Fruit fly (Drosophila melanogaster): Measurements from ENCODE around the gene CG17264.
A peak's percentile ranks its signal among the peaks of the same experiment; 100 is the strongest.

CG17264 gene

DNA sequence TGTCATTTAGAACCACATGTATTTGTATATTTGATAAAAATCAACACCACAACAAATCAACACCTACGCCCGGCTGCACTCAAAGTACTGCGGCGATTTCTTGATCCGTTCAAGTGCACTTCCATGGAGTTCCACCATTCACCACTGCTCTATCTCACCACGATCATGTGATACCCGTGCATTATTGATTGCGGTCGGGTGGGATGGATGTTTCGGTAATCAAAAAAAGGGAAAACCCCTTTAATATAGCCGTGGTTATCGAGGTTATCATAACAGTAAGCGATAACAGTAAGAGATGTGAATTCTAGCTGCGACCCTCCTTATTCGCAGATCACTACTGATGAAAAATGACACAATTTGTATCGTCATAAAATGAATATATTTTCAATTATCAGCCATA lies at the start of gene CG17264, which contains the start of gene CG17224:
Gene CG17264 (plus strand): TSS at position 297 of the 400 bp plus-strand sequence.
Gene CG17224 (minus strand): TSS at position 97 of the 400 bp plus-strand sequence.
- TF ChIP-seq CG17801 (GFP tag; optimal IDR thresholded peaks at IDR 0.05; ENCODE audit: partially characterized antibody): peak; percentile 23

DNA sequence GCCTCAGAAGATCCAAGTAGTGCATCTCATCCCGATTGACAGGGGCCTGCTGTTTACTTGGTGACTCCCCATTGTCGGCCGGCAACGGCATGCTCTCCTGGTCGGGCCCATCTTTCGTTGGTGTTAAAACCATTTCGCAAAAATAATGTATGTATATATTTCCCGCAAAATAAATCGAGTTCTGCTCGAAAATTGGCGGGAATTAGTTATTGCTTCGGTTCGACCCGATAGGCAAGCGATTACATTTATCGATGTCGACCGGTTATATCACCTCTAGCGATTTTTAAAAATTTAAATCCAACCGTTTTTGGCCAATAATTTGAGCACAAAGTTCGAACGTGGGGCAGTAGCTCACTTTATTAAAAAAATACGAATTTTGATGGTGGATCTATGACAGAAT lies 48.9 kb upstream of the CG17264 start, which contains the start of gene Ts:
Gene Ts (minus strand): TSS at position 201 of the 400 bp plus-strand sequence.
- TF ChIP-seq CG17801 (GFP tag; optimal IDR thresholded peaks at IDR 0.05; ENCODE audit: partially characterized antibody): no peak

DNA sequence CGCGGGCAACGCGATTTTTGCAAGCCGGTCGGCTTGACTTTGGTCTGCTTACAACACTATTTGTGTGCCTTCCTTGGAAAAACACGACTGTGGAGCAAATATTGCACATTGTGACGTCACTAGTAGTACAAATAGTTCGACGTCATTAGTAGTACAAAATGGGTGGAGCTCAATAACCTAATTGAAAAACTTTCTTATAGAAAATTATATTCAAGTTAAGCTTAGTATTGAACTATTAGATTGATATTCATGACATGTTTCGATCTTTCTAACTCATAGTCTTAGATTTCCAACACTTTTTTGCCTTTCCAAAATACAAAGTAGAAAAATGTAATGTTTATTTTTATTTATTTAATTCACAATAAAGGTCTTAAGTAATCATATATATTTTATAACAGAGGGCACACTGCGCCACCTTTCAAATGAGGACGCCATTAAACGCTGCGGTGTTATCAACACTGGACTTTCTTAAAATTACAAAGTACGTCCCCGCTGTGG lies 45.8 kb upstream of the CG17264 start, which contains the start of the genes Rrp1 and gammaTub23C:
Gene Rrp1 (minus strand): TSS at position 70 of the 498 bp plus-strand sequence.
Gene gammaTub23C (plus strand): TSS at position 453 of the 498 bp plus-strand sequence.
- peak; percentile 82 for TF ChIP-seq CG17801 (GFP tag; optimal IDR thresholded peaks at IDR 0.05; ENCODE audit: partially characterized antibody)

DNA sequence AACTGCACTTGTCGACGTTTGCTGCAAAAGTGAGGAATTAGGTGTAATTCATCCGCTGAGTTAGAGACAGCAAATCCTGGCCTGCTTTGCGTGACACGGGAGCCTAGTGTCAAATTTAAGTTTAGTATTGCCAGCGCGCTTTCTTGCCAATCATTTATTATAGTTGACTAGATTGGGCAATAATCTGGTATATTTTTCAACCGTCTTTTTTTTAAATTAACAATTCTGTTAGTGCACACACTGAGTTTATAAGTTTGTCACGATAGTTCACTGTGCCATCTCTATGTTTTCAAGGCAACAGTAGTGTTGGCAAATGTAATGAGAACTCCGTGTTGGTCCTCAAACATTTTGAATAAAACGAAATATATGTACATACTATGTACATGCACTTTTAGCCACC lies 41.5 kb upstream of the CG17264 start, which contains the start of the genes CG9641 and CG3165:
Gene CG9641 (minus strand): TSS at position 34 of the 400 bp plus-strand sequence.
Gene CG3165 (plus strand): TSS at position 294 of the 400 bp plus-strand sequence.
- TF ChIP-seq CG17801 (GFP tag; optimal IDR thresholded peaks at IDR 0.05; ENCODE audit: partially characterized antibody): peak; percentile 74

DNA sequence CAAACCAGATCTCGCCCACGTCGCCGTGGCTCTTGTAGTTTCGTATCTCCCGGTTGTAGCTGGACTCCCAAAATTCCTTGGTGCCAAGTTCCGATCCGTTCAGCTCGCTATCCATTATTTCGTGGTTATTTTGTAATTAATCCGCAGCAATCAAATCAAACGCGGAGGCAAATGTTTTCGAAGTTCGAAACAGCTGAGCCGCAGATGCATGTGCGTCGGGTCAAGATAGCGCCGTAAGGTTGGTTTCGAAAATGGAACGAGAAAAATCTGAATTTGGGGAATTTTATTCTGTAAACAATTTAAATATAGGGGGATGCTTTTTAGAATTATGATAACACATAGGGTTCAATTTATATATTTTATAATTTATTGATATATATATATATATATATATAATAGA lies 39.2 kb upstream of the CG17264 start, which contains the start of gene CG9643:
Gene CG9643 (minus strand): TSS at position 198 of the 400 bp plus-strand sequence.
- no peak for TF ChIP-seq CG17801 (GFP tag; optimal IDR thresholded peaks at IDR 0.05; ENCODE audit: partially characterized antibody)

DNA sequence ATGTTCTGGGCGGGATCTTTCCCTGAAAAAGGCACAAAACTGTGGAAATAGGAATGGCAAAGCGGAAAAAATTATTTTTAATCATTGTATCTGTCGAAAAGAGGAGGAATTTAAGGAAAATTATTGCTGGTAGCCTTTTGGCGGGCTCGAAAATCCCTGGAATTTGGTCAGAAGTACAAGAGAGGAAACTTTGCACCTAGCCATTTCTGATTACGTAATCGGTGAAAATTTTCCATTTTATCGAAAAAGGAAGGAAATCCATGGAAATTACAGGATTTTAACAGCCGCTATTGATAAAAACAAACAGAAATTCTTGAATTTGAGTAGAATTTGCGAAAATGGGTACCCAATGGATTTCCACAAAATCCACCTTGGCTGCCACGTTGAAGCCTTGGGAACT lies 31.5 kb upstream of the CG17264 start:
- no peak for TF ChIP-seq CG17801 (GFP tag; optimal IDR thresholded peaks at IDR 0.05; ENCODE audit: partially characterized antibody)

DNA sequence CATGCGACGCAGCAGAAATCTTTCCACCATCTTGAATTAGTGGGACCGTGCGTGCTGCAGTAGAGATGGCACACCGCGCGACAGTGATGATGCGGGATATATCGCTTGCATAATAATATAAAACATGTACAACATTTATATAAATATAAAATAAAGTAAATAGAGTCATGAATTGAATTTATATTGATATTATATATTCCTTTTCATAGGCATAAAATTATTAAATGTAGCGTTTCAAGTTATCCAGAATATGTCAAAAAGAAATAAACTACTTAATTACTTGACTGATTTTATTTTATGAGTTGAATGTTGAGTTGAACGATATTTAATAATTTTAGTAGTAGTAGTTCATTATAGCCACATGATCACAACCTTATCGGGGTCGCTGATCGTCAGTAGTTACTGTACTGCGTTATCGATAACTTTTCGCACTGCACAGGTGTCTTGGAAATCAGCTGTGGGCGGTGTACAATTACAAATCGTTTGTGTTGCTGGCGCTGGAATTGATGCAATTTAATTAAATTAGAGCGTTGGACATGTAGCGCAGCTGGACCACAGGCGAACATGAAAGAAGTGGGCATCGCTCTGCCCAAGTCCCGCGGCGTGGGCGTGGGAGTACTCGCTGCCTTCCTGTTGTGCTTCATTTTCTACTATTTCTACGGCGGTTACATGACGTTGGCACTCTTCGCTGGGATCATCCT lies 30.5 kb upstream of the CG17264 start, which contains the start of the genes Chd1 and Bem46:
Gene Chd1 (minus strand): TSS at position 43 of the 701 bp plus-strand sequence.
Gene Bem46 (plus strand): TSS at position 436 of the 701 bp plus-strand sequence.
- peak; percentile 79 for TF ChIP-seq CG17801 (GFP tag; optimal IDR thresholded peaks at IDR 0.05; ENCODE audit: partially characterized antibody)

DNA sequence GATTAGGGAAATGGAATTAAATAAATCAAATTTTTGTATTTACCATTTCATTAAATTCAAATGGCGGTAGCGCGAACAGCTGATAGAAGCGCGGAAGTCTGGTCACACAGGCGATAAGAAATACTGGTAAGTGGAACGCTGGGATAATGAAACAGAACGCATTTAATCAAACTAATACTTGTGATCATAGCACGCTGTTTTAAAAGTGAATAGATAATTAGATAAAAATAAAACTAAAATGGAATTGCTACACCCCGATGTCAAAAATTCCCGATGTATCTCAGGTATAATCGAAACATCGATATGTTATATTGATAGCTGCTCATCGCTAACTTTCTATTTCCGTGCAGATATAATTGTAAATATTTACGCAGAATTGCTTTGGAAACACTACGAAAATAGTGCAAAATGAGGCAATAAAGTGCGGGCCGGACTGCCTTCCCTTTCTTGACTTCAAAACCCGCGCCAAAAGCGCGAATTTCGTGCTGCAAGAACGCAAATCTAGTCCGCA lies 25.6 kb upstream of the CG17264 start, which contains the start of the genes okr and CG3558:
Gene okr (minus strand): TSS at position 96 of the 511 bp plus-strand sequence.
Gene CG3558 (plus strand): TSS at position 207 of the 511 bp plus-strand sequence.
- no peak for TF ChIP-seq CG17801 (GFP tag; optimal IDR thresholded peaks at IDR 0.05; ENCODE audit: partially characterized antibody)

DNA sequence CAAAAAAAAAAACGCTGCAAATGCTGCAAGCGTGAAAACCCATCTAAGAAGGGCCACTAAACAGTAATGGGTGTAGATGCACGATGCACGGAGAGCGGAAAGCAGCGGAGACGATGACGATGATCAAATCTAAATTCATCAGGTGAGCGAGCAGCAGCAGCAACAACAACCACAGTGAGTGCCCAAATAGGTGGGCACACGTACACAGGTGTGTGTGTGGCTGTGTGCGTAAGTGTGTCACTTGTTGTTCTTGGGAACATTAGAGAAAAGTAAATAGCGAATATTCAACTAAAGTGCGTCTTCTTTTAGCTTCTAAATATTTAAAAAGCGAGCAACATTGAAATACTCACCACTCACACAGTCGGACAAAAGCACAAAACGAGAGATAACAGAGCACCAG lies 25.1 kb upstream of the CG17264 start:
- no peak for TF ChIP-seq CG17801 (GFP tag; optimal IDR thresholded peaks at IDR 0.05; ENCODE audit: partially characterized antibody)

DNA sequence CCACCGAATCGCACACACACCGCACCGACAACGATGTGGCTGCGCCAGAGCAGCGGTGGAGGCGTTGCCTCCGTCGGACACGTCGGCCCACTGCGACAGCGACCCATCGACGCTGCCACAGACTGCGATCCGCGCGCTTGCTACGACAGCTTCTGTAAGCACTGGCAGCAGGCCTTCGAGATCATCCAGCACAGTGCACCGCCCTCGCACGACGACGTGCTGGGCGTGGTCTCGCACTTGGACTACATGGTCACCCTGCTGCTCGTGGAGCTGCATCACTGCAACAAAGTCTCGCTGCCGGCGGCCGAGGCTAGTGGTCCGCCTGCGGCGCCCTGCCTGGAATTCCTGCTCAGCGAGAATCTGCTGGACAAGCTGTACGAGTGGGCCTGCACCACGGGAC lies 24.6 kb upstream of the CG17264 start:
- TF ChIP-seq CG17801 (GFP tag; optimal IDR thresholded peaks at IDR 0.05; ENCODE audit: partially characterized antibody): no peak

DNA sequence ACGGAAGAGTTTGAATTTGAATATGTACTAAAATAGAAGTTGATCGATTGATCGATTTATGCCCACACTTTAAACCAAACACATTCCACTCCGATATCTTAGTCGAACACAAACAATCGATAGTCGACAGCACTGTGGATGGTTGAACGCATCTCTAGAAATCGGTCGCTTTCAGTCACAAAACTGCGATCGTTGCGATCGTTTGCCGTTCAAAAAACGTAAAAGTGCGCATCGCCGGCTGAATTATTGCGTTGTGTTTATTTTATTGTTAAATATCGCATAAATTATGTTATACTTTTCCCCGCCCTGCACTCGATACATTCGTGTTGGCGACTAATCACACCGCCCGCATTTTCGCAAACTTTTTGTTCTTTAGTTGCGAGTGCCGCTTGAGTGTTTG lies 19.2 kb upstream of the CG17264 start, which contains the start of gene Ccdc85:
Gene Ccdc85 (plus strand): TSS at position 174 of the 400 bp plus-strand sequence.
- peak; percentile 15 for TF ChIP-seq CG17801 (GFP tag; optimal IDR thresholded peaks at IDR 0.05; ENCODE audit: partially characterized antibody)

DNA sequence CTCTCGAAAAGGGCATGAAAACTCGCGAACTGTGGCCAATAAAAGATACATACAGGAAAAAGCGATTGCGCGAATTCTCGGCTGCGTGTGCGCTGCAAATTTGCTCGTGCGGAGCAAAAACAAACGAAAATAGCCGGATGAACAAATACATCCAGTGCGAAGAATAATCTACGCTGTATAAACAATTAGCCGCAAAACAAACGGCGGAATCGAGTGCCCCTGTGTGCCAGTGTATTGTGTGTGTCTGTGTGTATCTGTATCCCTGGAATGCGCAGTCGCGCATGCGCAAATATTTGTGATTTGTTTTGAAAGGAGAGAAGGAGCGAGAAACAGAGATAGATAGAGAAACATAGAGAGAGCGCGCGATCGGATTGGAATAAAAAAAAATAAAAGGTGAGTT lies 18.7 kb upstream of the CG17264 start:
- TF ChIP-seq CG17801 (GFP tag; optimal IDR thresholded peaks at IDR 0.05; ENCODE audit: partially characterized antibody): no peak

DNA sequence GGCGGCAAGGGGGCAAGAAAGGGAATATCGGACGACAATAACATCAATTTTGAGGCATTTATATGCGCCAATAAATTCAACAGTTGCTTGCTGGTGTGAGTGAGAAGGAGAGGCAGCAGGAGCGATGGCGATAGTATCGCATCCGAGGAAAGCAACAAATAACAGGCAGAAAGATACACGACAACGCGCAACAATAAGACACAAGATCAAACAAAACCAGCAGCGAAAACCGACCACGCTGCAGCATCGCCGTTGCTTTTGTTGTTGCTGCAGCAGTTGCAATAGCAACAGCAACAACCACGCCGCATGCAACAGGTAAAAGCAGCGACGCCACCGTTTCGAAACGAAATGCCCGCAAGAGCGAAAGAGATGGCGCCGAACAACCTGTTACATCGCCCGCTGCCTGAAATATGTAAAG lies 17.8 kb upstream of the CG17264 start:
- TF ChIP-seq CG17801 (GFP tag; optimal IDR thresholded peaks at IDR 0.05; ENCODE audit: partially characterized antibody): no peak

DNA sequence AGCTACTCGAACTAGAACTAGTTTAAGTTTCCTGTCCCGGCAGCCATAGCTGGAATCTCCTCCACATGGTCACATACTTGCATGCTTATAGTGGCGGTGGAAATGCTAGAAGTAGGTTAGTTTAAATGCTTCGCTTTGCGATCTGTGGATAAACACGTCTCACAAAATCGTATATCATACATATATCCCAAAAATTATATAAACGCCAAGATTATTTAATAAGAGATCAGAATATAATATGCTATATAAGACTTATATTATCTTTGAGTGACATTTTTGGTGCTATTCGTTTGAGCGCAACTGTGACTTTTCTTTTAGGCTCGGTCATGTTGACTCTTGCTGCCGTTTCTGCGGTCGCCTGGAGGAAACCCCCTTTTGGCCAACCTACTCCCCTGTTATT lies 16.4 kb upstream of the CG17264 start:
- no peak for TF ChIP-seq CG17801 (GFP tag; optimal IDR thresholded peaks at IDR 0.05; ENCODE audit: partially characterized antibody)

DNA sequence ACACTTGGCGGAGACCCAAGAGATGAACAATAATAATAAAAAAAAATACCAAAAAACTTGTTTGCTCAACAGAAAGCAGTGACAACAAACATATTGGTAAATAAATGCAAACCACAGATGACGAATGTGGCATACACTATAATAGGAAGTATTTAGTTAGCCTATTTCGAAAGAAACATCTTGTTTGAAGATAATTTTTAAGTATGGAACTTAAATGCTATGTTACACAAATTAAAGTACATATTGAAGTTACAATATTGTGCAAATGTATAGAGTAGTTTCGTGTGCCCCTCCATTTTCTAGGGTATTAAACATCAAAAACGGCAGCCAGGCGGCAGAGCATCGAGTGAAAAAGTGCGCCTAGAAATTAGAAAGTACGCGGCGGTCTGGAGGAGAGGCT lies 14.9 kb upstream of the CG17264 start:
- TF ChIP-seq CG17801 (GFP tag; optimal IDR thresholded peaks at IDR 0.05; ENCODE audit: partially characterized antibody): no peak

Measured in ovary, adult (tissue).